Worm (Caenorhabditis elegans) whole organism, L4 larva: Measurements from ENCODE around the gene ugt-16.

ENCODE experiments used
- ZK546.5 ChIP-seq, 2 experiments: sonication (generic microtip); optimal IDR thresholded peaks; 2 replicates each; lab custom pipeline; 2017; ENCODE audit warnings: missing biosample characterization in 2 of 2, missing genetic modification characterization in 2 of 2
- ama-1 ChIP-seq: fragments of 150-350 bp; optimal IDR thresholded peaks from 2 replicates; lab custom pipeline; 2014; ENCODE audit warnings: inconsistent platforms, mixed read lengths
- ceh-82 ChIP-seq: sonication (generic microtip); optimal IDR thresholded peaks from 2 replicates; lab custom pipeline; 2017; ENCODE audit warnings: missing biosample characterization, missing genetic modification characterization
- fkh-10 ChIP-seq: fragments of 150-350 bp; optimal IDR thresholded peaks from 2 replicates; lab custom pipeline; 2014; ENCODE audit warnings: missing biosample characterization, missing genetic modification reagents, missing genetic modification characterization
- pqm-1 ChIP-seq: sonication (generic microtip); optimal IDR thresholded peaks from 2 replicates; lab custom pipeline; 2017; ENCODE audit warnings: missing biosample characterization, missing genetic modification characterization
- unc-39 ChIP-seq: sonication (generic microtip); optimal IDR thresholded peaks from 2 replicates; lab custom pipeline; 2017; ENCODE audit warnings: missing biosample characterization, missing genetic modification characterization
- zag-1 ChIP-seq: fragments of 150-350 bp; optimal IDR thresholded peaks from 2 replicates; lab custom pipeline; 2014; ENCODE audit warnings: missing biosample characterization, missing genetic modification characterization
- ztf-11 ChIP-seq: fragments of 150-350 bp; optimal IDR thresholded peaks from 2 replicates; lab custom pipeline; 2014; ENCODE audit warnings: missing biosample characterization, missing genetic modification characterization

DNA sequence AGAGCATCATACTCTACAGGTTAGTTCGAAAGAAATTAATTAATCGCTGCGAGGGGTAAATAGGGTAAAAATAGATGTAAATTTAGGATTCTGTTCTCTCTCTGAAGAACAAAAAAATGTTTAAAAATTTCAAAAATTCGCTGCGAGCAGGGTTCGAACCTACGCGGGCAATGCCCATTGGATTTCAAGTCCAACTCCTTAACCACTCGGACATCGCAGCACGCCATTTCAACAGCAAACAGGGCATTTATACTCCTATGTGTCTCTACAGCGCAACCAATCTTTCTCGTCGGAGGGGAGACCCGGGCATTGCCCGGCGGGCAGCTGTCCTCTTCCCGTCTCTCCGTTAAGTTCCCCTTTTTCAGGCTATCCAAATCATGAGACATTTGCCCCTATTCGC lies 44.6 kb upstream of the ugt-16 start:
- TF ChIP-seq ama-1 (no peak), fkh-10 (GFP tag; lab: Kevin White, UChicago) (no peak), unc-39 (tag; lab: Kevin White, UChicago) (no peak), ceh-82 (tag; lab: Kevin White, UChicago) (no peak), ZK546.5 (tag; optimal IDR thresholded peaks at IDR 0.05; lab: Kevin White, UChicago) (no peak), pqm-1 (no peak), ztf-11 (tag; lab: Kevin White, UChicago) (no peak), zag-1 (no peak)
